Worm (Caenorhabditis elegans) whole organism, L3 larva: Measurements from ENCODE around the gene srw-22.

Experiments
- R02D3.7 ChIP-seq: fragments of 150-350 bp; optimal IDR thresholded peaks from 2 replicates; lab custom pipeline; 2014; ENCODE audit warnings: missing biosample characterization, missing genetic modification characterization
- aly-2 ChIP-seq: fragments of 150-350 bp; optimal IDR thresholded peaks from 2 replicates; lab custom pipeline; 2014; ENCODE audit warnings: missing biosample characterization, missing genetic modification characterization
- ama-1 ChIP-seq: fragments of 150-350 bp; optimal IDR thresholded peaks from 2 replicates; lab custom pipeline; 2018
- egl-27 ChIP-seq: sonication (generic microtip); optimal IDR thresholded peaks from 4 replicates; lab custom pipeline; 2017; ENCODE audit warnings: missing biosample characterization, missing genetic modification reagents, missing genetic modification characterization
- elt-2 ChIP-seq: sonication (generic microtip); optimal IDR thresholded peaks from 2 replicates; lab custom pipeline; 2016; ENCODE audit warnings: missing genetic modification reagents, mild to moderate bottlenecking, missing genetic modification characterization, missing compliant biosample characterization
- lin-39 ChIP-seq: fragments of 150-350 bp; optimal IDR thresholded peaks from 2 replicates; lab custom pipeline; 2018; ENCODE audit warnings: missing biosample characterization, missing genetic modification reagents, missing genetic modification characterization
- mdl-1 ChIP-seq: fragments of 150-350 bp; optimal IDR thresholded peaks from 2 replicates; lab custom pipeline; 2014; ENCODE audit warnings: missing biosample characterization, missing genetic modification characterization
- nhr-77 ChIP-seq: fragments of 150-350 bp; optimal IDR thresholded peaks from 2 replicates; lab custom pipeline; 2014; ENCODE audit warnings: missing biosample characterization, missing genetic modification characterization
- skn-1 ChIP-seq: fragments of 150-350 bp; optimal IDR thresholded peaks from 2 replicates; lab custom pipeline; 2014; ENCODE audit warnings: missing biosample characterization, missing genetic modification characterization
- tbx-2 ChIP-seq: sonication (generic microtip); optimal IDR thresholded peaks from 2 replicates; lab custom pipeline; 2016; ENCODE audit warnings: mild to moderate bottlenecking, missing genetic modification characterization, missing compliant biosample characterization
- unc-62 ChIP-seq: fragments of 150-350 bp; sonication (generic microtip); optimal IDR thresholded peaks from 4 replicates; lab custom pipeline; 2014; ENCODE audit warnings: missing biosample characterization, missing genetic modification reagents, missing genetic modification characterization
- ztf-11 ChIP-seq: fragments of 150-350 bp; optimal IDR thresholded peaks from 2 replicates; lab custom pipeline; 2014; ENCODE audit warnings: missing biosample characterization, missing genetic modification characterization

DNA sequence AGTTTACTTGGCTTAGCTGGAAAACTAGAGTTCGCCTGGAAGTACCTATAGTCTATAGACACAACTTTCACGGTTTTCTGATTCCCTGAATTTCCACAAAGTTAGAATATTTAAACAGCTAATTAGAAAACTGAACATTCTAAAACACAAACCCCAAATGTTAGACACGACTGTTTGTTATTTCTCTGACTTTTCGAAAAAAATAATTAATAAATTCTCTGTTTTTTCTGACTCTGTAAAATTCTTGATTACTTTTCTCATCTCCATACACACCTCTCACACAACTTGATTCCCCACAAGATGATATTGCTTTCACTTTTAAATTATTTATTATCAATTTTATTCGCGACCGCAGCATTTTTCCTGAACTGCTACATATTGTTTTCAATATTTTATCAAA lies 14.9 kb upstream of the srw-22 start, which contains the start of gene srbc-75:
- no peak for TF ChIP-seq unc-62 (GFP tag; lab: Kevin White, UChicago)
- no peak for TF ChIP-seq tbx-2 (tag; lab: Kevin White, UChicago)
- TF ChIP-seq aly-2 (tag; lab: Kevin White, UChicago), result no peak
- TF ChIP-seq nhr-77, result no peak
- TF ChIP-seq skn-1, result no peak
- no peak for TF ChIP-seq mdl-1 (tag; lab: Kevin White, UChicago)
- no peak for TF ChIP-seq ztf-11 (tag; lab: Kevin White, UChicago)
- TF ChIP-seq elt-2 (tag; lab: Kevin White, UChicago), result no peak
- TF ChIP-seq R02D3.7, result no peak
- TF ChIP-seq ama-1, result no peak
- no peak for TF ChIP-seq egl-27
- TF ChIP-seq lin-39 (tag; lab: Kevin White, UChicago), result no peak
